Fruit fly (Drosophila melanogaster) whole organism, wandering third instar larva: ENCODE results near the gene plh.

Source experiments
- Abd-B ChIP-seq: fragments of >200 bp; optimal IDR thresholded peaks from 2 replicates; lab custom pipeline; 2017; ENCODE audit warnings: missing biosample characterization, missing genetic modification characterization
- CG9705 ChIP-seq: fragments of 200-800 bp; sonication (Bioruptor generic); optimal IDR thresholded peaks from 2 replicates; lab custom pipeline; 2018; ENCODE audit warnings: missing biosample characterization, mild to moderate bottlenecking, missing genetic modification characterization
- CrebA ChIP-seq: fragments of 200-800 bp; sonication (Bioruptor generic); optimal IDR thresholded peaks from 2 replicates; lab custom pipeline; 2016; ENCODE audit warnings: missing biosample characterization, mild to moderate bottlenecking, missing genetic modification characterization, borderline replicate concordance
- Dif ChIP-seq: fragments of 200-275, 200-300 bp; sonication (Bioruptor generic); optimal IDR thresholded peaks from 2 replicates; lab custom pipeline; 2018; ENCODE audit warnings: missing biosample characterization, missing genetic modification characterization; ENCODE audit not compliant: partially characterized antibody
- HLH106 ChIP-seq: fragments of 200-800 bp; optimal IDR thresholded peaks from 3 replicates; lab custom pipeline; 2019; ENCODE audit warnings: missing biosample characterization, mild to moderate bottlenecking, missing genetic modification characterization, moderate library complexity
- Hr83 ChIP-seq: fragments of 200-300 bp; sonication (Bioruptor generic); optimal IDR thresholded peaks from 2 replicates; lab custom pipeline; 2016; ENCODE audit warnings: missing biosample characterization, mild to moderate bottlenecking, missing genetic modification characterization, moderate library complexity; ENCODE audit not compliant: poor library complexity, severe bottlenecking
- N ChIP-seq: fragments of >200 bp; optimal IDR thresholded peaks from 2 replicates; lab custom pipeline; 2018; ENCODE audit warnings: missing biosample characterization, missing external identifiers, missing genetic modification characterization
- OdsH ChIP-seq: fragments of 200-800 bp; sonication (Bioruptor generic); optimal IDR thresholded peaks from 2 replicates; lab custom pipeline; 2016; ENCODE audit warnings: missing biosample characterization, mild to moderate bottlenecking, missing genetic modification characterization
- Vsx2 ChIP-seq: fragments of 200-300, 225-300 bp; sonication (Bioruptor generic); optimal IDR thresholded peaks from 2 replicates; lab custom pipeline; 2018; ENCODE audit warnings: missing biosample characterization, missing genetic modification characterization; ENCODE audit not compliant: partially characterized antibody
- br ChIP-seq: fragments of 200-800 bp; sonication (Bioruptor generic); optimal IDR thresholded peaks from 2 replicates; lab custom pipeline; 2016; ENCODE audit warnings: missing biosample characterization, missing genetic modification characterization
- fru ChIP-seq: fragments of 200-800 bp; sonication (Bioruptor generic); optimal IDR thresholded peaks from 3 replicates; lab custom pipeline; 2016; ENCODE audit warnings: missing biosample characterization, mild to moderate bottlenecking, missing genetic modification characterization
- pan ChIP-seq: fragments of >200 bp; optimal IDR thresholded peaks from 2 replicates; lab custom pipeline; 2017
- psq ChIP-seq: fragments of 200-800 bp; sonication (Bioruptor generic); optimal IDR thresholded peaks from 3 replicates; lab custom pipeline; 2017; ENCODE audit warnings: missing biosample characterization, mild to moderate bottlenecking, missing genetic modification characterization, moderate library complexity
- sage ChIP-seq: fragments of 200-800 bp; sonication (Bioruptor generic); optimal IDR thresholded peaks from 2 replicates; lab custom pipeline; 2016; ENCODE audit warnings: missing biosample characterization, mild to moderate bottlenecking, missing genetic modification characterization

- no peak for TF ChIP-seq Abd-B (GFP tag; lab: Kevin White, UChicago)
- no peak for TF ChIP-seq Hr83 (GFP tag; lab: Kevin White, UChicago)
- TF ChIP-seq CG9705 (GFP tag; lab: Kevin White, UChicago) = no peak
- no peak for TF ChIP-seq CrebA
- no peak for TF ChIP-seq br (GFP tag; lab: Kevin White, UChicago)
- no peak for TF ChIP-seq psq (GFP tag; lab: Kevin White, UChicago)
- TF ChIP-seq fru = no peak
- no peak for TF ChIP-seq HLH106
- TF ChIP-seq OdsH = no peak
- no peak for TF ChIP-seq N (GFP tag; lab: Kevin White, UChicago)
- TF ChIP-seq sage (GFP tag; lab: Kevin White, UChicago) = no peak
- no peak for TF ChIP-seq pan
- no peak for TF ChIP-seq Dif (GFP tag; lab: Kevin White, UChicago)
- TF ChIP-seq Vsx2 (GFP tag; lab: Kevin White, UChicago) = no peak
Measured at dm6 chr3R:4994659-4995058, 16.2 kb downstream of the plh start.
